Worm (Caenorhabditis elegans) whole organism, midembryonic: Measurements from ENCODE around the gene npp-24.
"Not testable (repeated sequence)": the region's sequence is repeated elsewhere in the genome, so short reads cannot be mapped to it uniquely, and the experiment has no call there.

Experiments
- T22C8.4 ChIP-seq: fragments of 200-800 bp; sonication (Bioruptor generic); IDR thresholded peaks from 2 replicates; pipeline ENCODE4 v1.3.6; 2022; ENCODE audit warnings: missing genetic modification characterization, missing compliant biosample characterization
- cog-1 ChIP-seq: sonication (generic microtip); optimal IDR thresholded peaks from 2 replicates; lab custom pipeline; 2016; ENCODE audit warnings: missing genetic modification characterization, missing compliant biosample characterization
- flt-1 ChIP-seq: fragments of 200-800 bp; sonication (Bioruptor generic); IDR thresholded peaks from 2 replicates; pipeline ENCODE4 v1.3.6; 2022; ENCODE audit warnings: missing genetic modification characterization, missing compliant biosample characterization
- klf-2 ChIP-seq: fragments of 200-800 bp; sonication (Bioruptor generic); conservative IDR thresholded peaks from 2 replicates; pipeline ENCODE4 v1.3.6; 2022; ENCODE audit warnings: missing genetic modification reagents, missing genetic modification characterization, missing compliant biosample characterization
- med-1 ChIP-seq: sonication (generic microtip); optimal IDR thresholded peaks from 2 replicates; lab custom pipeline; 2017; ENCODE audit warnings: missing genetic modification characterization, mild to moderate bottlenecking, missing compliant biosample characterization, antibody characterized with exemption, missing genetic modification reagents; ENCODE audit not compliant: insufficient read depth
- ref-1 ChIP-seq: fragments of 200-800 bp; sonication (Bioruptor generic); conservative IDR thresholded peaks from 2 replicates; pipeline ENCODE4 v1.3.6; 2022; ENCODE audit warnings: missing genetic modification reagents, missing genetic modification characterization, missing compliant biosample characterization
- tab-1 ChIP-seq: fragments of 200-800 bp; sonication (Bioruptor generic); IDR thresholded peaks from 2 replicates; pipeline ENCODE4 v1.3.6; 2022; ENCODE audit warnings: missing genetic modification characterization, missing compliant biosample characterization
- ztf-23 ChIP-seq: fragments of 200-800 bp; sonication (Bioruptor generic); IDR thresholded peaks from 2 replicates; pipeline ENCODE4 v1.3.6; 2022; ENCODE audit warnings: missing genetic modification reagents, missing genetic modification characterization, missing compliant biosample characterization
- ztf-29 ChIP-seq: fragments of 200-800 bp; sonication (Bioruptor generic); IDR thresholded peaks from 2 replicates; pipeline ENCODE4 v1.3.6; 2022; ENCODE audit warnings: missing genetic modification reagents, missing genetic modification characterization, missing compliant biosample characterization

Gene npp-24

DNA sequence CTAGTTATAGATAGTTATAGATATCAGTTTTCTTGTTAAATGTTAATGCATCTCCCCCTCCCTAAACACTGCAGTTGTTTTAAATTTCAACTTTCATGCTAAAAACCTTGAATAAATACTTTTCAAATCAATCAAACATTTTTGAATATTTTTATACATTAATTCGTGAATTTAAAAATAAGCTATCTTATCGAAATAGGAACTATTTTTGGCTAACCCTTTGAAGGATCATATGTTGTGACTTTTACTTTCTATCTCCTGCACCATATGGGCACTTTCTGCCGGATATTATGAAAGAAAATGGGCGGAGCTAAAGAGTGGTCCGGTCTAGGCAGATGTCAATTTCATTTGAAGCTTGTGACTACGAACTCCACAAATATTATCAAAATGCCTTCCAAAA, 17.0 kb downstream of the npp-24 start, which contains the start of gene ZK177.11:
Gene ZK177.11, plus strand, starts transcription at position 301 of the 400 bp plus-strand sequence.
- TF ChIP-seq ztf-23 (GFP tag; lab: Robert Waterston, UW) (no peak), cog-1 (tag; lab: Kevin White, UChicago) (no peak), klf-2 (no peak), ref-1 (GFP tag; lab: Robert Waterston, UW) (no peak), T22C8.4 (GFP tag; lab: Robert Waterston, UW) (no peak)

DNA sequence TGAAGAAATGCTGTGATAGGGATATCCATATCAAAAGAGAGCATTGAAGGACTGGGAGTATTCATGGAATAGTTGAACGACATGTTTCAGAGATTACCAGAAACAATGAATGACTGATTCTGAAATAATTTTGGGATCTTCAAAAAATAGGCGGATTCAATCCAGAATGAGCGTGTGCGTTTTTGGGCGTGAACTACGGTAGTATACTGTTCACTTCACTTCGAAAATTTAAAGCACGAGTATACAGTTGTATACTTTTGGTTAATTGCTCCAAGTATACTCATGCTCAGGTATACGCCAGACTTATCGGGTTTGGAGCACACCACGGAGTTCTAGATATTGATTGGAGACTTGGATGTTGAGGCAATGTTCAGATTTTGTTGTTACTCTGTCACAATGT, 19.6 kb downstream of the npp-24 start, which contains the start of gene tbx-35:
Gene tbx-35, minus strand, starts transcription at position 101 of the 400 bp plus-strand sequence.
- TF ChIP-seq tab-1 (GFP tag; lab: Robert Waterston, UW) (no peak), ref-1 (GFP tag; lab: Robert Waterston, UW) (no peak), ztf-29 (GFP tag; lab: Robert Waterston, UW) (no peak)

DNA sequence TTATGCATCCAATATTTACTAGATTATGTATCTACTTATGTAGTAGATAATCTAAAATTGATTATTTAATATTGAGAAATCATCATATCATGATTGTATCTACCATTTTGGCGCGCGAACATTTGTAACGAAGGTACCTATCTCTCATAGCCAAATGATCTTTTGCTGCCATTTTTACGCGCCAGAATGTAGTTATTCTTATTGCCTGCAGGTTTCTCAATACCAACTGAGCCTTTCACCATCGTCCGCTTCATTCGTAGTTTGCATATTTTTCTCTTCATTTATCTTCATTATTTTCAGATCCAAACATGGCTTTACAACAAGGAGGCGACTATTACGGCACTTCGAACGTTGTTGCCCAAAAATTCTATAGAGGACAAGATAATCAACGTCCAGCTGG, 22.2 kb downstream of the npp-24 start, which contains the start of gene ZK177.1:
Gene ZK177.1, plus strand, starts transcription at position 301 of the 400 bp plus-strand sequence.
- TF ChIP-seq med-1 (no peak), ztf-23 (GFP tag; lab: Robert Waterston, UW) (no peak), cog-1 (tag; lab: Kevin White, UChicago) (no peak), tab-1 (GFP tag; lab: Robert Waterston, UW) (no peak), flt-1 (GFP tag; lab: Robert Waterston, UW) (no peak)

DNA sequence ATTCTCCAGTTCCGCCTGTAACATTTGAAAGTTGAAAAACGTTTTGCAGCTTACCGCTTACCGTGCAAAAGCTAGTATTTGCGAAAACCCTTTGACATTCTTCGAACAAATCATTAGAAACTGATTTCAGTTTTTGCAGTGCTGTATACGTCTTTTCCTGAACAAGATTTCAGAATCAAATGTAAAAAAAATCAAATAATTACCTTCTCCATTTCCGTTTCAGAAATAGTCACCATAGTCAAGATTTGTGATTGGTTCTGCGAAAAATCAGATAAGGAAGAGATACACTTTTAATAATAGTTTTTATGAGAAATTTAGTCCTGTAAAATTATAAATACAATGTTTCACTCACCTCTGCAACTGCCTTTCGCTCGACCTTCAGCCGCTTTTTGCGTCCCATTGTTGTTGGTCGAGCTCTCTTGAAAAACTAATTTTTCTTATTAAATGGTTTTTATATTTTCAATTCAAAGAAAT, 26.2 kb downstream of the npp-24 start, which contains the start of gene C17C3.9:
Gene C17C3.9, minus strand, starts transcription at position 424 of the 474 bp plus-strand sequence.
- TF ChIP-seq ref-1 (GFP tag; lab: Robert Waterston, UW) (no peak), ztf-23 (GFP tag; lab: Robert Waterston, UW) (no peak), flt-1 (GFP tag; lab: Robert Waterston, UW) (no peak), T22C8.4 (GFP tag; lab: Robert Waterston, UW) (no peak), tab-1 (GFP tag; lab: Robert Waterston, UW) (no peak), klf-2 (no peak), cog-1 (tag; lab: Kevin White, UChicago) (no peak), ztf-29 (GFP tag; lab: Robert Waterston, UW) (no peak), med-1 (no peak)

DNA sequence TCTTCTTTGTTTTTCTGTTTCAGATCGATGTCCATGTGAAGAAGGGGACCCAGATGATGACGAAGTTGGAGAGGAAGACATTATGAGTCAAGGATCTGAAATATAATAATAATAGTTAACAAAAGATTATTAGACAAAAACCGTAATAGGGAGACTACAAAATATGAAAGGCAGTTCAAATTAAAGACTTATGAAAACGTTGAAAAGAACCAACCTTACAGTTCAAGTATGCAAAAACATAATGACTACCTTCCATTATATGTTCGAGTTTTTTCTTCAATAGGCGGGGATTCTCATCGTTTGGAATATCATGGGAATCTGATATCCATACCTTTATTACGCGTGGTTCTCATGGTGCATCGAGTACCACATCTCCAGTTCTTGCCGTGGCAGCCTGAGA, 28.0 kb downstream of the npp-24 start, which contains the start of gene hlh-26:
Gene hlh-26, minus strand, starts transcription at position 101 of the 400 bp plus-strand sequence.
- TF ChIP-seq klf-2: no peak
- TF ChIP-seq T22C8.4 (GFP tag; lab: Robert Waterston, UW): no peak
- no peak for TF ChIP-seq cog-1 (tag; lab: Kevin White, UChicago)
- no peak for TF ChIP-seq med-1
- TF ChIP-seq ref-1 (GFP tag; lab: Robert Waterston, UW): no peak
- TF ChIP-seq ztf-23 (GFP tag; lab: Robert Waterston, UW): no peak
- no peak for TF ChIP-seq flt-1 (GFP tag; lab: Robert Waterston, UW)
- TF ChIP-seq tab-1 (GFP tag; lab: Robert Waterston, UW): no peak
- TF ChIP-seq ztf-29 (GFP tag; lab: Robert Waterston, UW): no peak

DNA sequence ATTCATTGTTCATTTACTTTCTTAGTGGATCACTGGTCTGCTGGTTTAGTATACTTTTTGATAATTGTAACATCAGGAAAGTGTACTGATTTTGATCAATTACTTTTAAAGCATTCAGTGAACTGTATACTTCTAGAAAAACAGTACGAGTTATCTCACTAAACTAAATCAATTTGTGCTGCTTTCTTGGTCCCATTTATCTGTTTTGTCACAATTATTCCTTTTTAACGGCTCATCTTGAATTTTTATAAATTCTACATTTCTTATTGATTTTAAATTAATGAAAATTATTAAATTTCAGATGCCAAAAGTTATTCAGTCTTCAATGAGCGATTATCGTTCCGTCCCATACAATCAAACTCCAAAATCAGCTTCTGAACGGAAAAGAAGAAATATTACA, 29.3 kb downstream of the npp-24 start, which contains the start of gene hlh-25:
Gene hlh-25, plus strand, starts transcription at position 301 of the 400 bp plus-strand sequence.
- TF ChIP-seq tab-1 (GFP tag; lab: Robert Waterston, UW); ref-1 (GFP tag; lab: Robert Waterston, UW); med-1: not testable (repeated sequence)

DNA sequence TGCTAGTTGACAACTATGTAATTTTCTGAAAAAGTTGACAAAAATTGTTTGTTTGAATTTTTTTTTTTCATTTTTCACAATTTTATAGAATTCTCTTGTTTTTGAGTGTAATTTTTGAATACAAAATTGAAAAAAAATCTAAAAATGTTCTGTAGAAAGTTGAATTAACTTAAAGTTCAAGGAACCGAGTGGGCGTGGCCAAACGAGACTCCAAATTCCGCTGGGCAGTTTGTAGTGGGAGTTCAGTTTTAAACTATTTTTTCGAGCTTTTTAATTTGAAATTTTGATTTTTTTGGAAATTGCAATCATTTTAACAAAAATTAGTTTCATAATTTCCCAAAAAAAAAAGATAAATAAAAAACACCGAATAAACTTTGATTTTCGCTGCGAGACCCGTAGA, 31.4 kb downstream of the npp-24 start:
- TF ChIP-seq ref-1 (GFP tag; lab: Robert Waterston, UW): no peak
- no peak for TF ChIP-seq ztf-29 (GFP tag; lab: Robert Waterston, UW)
- no peak for TF ChIP-seq ztf-23 (GFP tag; lab: Robert Waterston, UW)
- TF ChIP-seq T22C8.4 (GFP tag; lab: Robert Waterston, UW): no peak
- TF ChIP-seq cog-1 (tag; lab: Kevin White, UChicago): no peak
- no peak for TF ChIP-seq med-1
- no peak for TF ChIP-seq flt-1 (GFP tag; lab: Robert Waterston, UW)
- TF ChIP-seq tab-1 (GFP tag; lab: Robert Waterston, UW): no peak
- TF ChIP-seq klf-2: no peak

DNA sequence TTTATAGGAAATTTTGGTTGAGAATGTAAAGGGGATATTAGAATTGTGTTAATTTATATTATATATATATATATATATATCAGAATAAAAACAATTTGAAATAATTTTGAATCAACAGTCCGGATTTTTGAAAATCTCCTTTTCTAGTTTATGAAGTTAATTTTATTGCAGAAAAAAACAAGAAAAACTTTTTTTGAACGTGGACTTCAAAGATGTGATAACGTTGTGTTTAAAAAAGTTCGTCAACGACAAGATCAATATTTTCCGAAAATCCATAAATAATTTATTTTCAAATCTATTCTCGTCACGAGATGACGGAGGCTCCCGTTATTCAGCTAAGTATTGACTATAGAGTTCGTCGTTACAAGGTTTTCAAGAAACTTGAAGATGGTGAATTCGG, 31.9 kb downstream of the npp-24 start, which contains the start of gene C17C3.11:
Gene C17C3.11, plus strand, starts transcription at position 301 of the 400 bp plus-strand sequence.
- TF ChIP-seq med-1: no peak
- TF ChIP-seq ztf-29 (GFP tag; lab: Robert Waterston, UW): no peak
- no peak for TF ChIP-seq cog-1 (tag; lab: Kevin White, UChicago)
- no peak for TF ChIP-seq T22C8.4 (GFP tag; lab: Robert Waterston, UW)
- TF ChIP-seq ztf-23 (GFP tag; lab: Robert Waterston, UW): no peak
- no peak for TF ChIP-seq ref-1 (GFP tag; lab: Robert Waterston, UW)
- TF ChIP-seq tab-1 (GFP tag; lab: Robert Waterston, UW): no peak

DNA sequence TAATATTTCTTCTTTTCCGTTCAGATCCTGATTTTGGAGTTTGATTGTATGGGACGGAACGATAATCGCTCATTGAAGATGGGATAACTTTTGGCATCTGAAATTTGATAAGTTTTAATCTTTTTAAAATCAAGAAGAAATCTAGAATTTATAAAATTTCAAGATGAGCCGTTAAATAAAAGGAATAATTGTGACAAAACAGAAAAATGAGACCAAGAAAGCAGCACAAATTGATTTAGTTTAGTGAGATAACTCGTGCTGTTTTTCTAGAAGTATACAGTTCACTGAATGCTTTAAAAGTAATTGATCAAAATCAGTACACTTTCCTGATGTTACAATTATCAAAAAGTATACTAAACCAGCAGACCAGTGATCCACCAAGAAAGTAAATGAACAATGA, 34.4 kb downstream of the npp-24 start, which contains the start of gene hlh-27:
Gene hlh-27, minus strand, starts transcription at position 101 of the 400 bp plus-strand sequence.
- not testable (repeated sequence) for TF ChIP-seq klf-2; flt-1 (GFP tag; lab: Robert Waterston, UW); cog-1 (tag; lab: Kevin White, UChicago)

DNA sequence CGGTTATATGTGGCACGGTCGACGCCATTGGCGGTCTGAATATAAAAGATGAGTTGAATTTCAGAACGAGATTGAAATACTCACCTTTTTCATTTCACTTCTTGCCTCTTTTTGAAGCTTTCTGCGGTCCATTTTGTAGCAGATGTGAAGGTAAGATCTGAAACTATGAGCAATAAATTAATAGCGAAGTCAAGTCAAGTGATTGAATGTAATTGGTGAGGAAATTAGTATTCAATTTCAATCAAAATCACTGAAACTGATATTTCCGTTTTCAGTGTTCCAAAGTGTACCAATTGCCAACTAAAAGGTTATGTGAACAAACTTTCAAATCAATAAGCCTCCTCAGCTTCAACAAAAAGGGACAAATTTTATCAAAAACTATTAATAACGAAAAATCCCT, 36.0 kb downstream of the npp-24 start, which contains the start of gene C17C3.24:
Gene C17C3.24, minus strand, starts transcription at position 101 of the 400 bp plus-strand sequence.
- no peak for TF ChIP-seq cog-1 (tag; lab: Kevin White, UChicago)
- no peak for TF ChIP-seq ztf-29 (GFP tag; lab: Robert Waterston, UW)
- TF ChIP-seq klf-2: no peak
- no peak for TF ChIP-seq flt-1 (GFP tag; lab: Robert Waterston, UW)
- TF ChIP-seq med-1: no peak
- no peak for TF ChIP-seq T22C8.4 (GFP tag; lab: Robert Waterston, UW)
- no peak for TF ChIP-seq tab-1 (GFP tag; lab: Robert Waterston, UW)
- no peak for TF ChIP-seq ztf-23 (GFP tag; lab: Robert Waterston, UW)
- no peak for TF ChIP-seq ref-1 (GFP tag; lab: Robert Waterston, UW)
